Worm (Caenorhabditis elegans) whole organism, early embryonic: ENCODE data around the gene C53C11.1.

Source experiments
- B0310.2 ChIP-seq: sonication (generic microtip); optimal IDR thresholded peaks from 2 replicates; lab custom pipeline; 2016; ENCODE audit warnings: mild to moderate bottlenecking, missing genetic modification characterization, missing compliant biosample characterization
- F13C5.2 ChIP-seq: sonication (generic microtip); optimal IDR thresholded peaks from 2 replicates; lab custom pipeline; 2017; ENCODE audit warnings: mild to moderate bottlenecking, missing genetic modification characterization, inconsistent platforms, missing compliant biosample characterization
- aly-1 ChIP-seq: sonication (generic microtip); optimal IDR thresholded peaks from 2 replicates; lab custom pipeline; 2016; ENCODE audit warnings: missing genetic modification characterization, missing compliant biosample characterization
- ama-1 ChIP-seq: fragments of 150-350 bp; optimal IDR thresholded peaks from 2 replicates; lab custom pipeline; 2014
- ceh-13 ChIP-seq: fragments of 200-800 bp; sonication (Bioruptor generic); optimal IDR thresholded peaks from 2 replicates; lab custom pipeline; 2018; ENCODE audit warnings: mild to moderate bottlenecking, missing genetic modification characterization, missing compliant biosample characterization
- ceh-36 ChIP-seq: sonication (generic microtip); optimal IDR thresholded peaks from 2 replicates; lab custom pipeline; 2016; ENCODE audit warnings: missing genetic modification characterization, inconsistent platforms, missing compliant biosample characterization
- ets-7 ChIP-seq: sonication (generic microtip); optimal IDR thresholded peaks from 2 replicates; lab custom pipeline; 2016; ENCODE audit warnings: missing genotype, missing genetic modification characterization, missing compliant biosample characterization
- flt-1 ChIP-seq: fragments of 200-800 bp; sonication (Bioruptor generic); IDR thresholded peaks from 2 replicates; pipeline ENCODE4 v1.3.6; 2022; ENCODE audit warnings: missing genetic modification characterization, missing compliant biosample characterization
- hmbx-1 ChIP-seq: sonication (generic microtip); optimal IDR thresholded peaks from 2 replicates; lab custom pipeline; 2016; ENCODE audit warnings: mild to moderate bottlenecking, missing genetic modification characterization, missing compliant biosample characterization
- hmg-4 ChIP-seq: fragments of 200-800 bp; sonication (Bioruptor generic); optimal IDR thresholded peaks from 2 replicates; lab custom pipeline; 2018; ENCODE audit warnings: mild to moderate bottlenecking, missing genetic modification characterization, missing compliant biosample characterization
- hnd-1 ChIP-seq: sonication (generic microtip); optimal IDR thresholded peaks from 2 replicates; lab custom pipeline; 2016; ENCODE audit warnings: missing genetic modification characterization, missing compliant biosample characterization
- pes-1 ChIP-seq: fragments of 200-800 bp; sonication (Bioruptor generic); IDR thresholded peaks from 2 replicates; pipeline ENCODE4 v1.3.6; 2022; ENCODE audit warnings: missing genetic modification reagents, missing genetic modification characterization, missing compliant biosample characterization
- scrt-1 ChIP-seq: fragments of 200-800 bp; sonication (Bioruptor generic); IDR thresholded peaks from 2 replicates; pipeline ENCODE4 v1.3.6; 2022; ENCODE audit warnings: missing genetic modification characterization, missing compliant biosample characterization
- sea-1 ChIP-seq: fragments of 200-800 bp; sonication (Bioruptor generic); conservative IDR thresholded peaks from 2 replicates; pipeline ENCODE4 v1.3.6; 2022; ENCODE audit warnings: missing genetic modification characterization, missing compliant biosample characterization
- tbx-11 ChIP-seq: fragments of 200-800 bp; sonication (Bioruptor generic); IDR thresholded peaks from 2 replicates; pipeline ENCODE4 v1.3.6; 2022; ENCODE audit warnings: missing genetic modification characterization, missing compliant biosample characterization
- tbx-37 ChIP-seq: fragments of 200-800 bp; sonication (Bioruptor generic); conservative IDR thresholded peaks from 2 replicates; pipeline ENCODE4 v1.3.6; 2022; ENCODE audit warnings: missing genetic modification reagents, missing genetic modification characterization, missing compliant biosample characterization
- tra-4 ChIP-seq: sonication (generic microtip); optimal IDR thresholded peaks from 2 replicates; lab custom pipeline; 2017; ENCODE audit warnings: missing genetic modification characterization, missing compliant biosample characterization

Gene C53C11.1

ce11 chrX:17330574-17330973, 10.0 kb upstream of the C53C11.1 start:
- no peak for TF ChIP-seq hnd-1 (tag; lab: Kevin White, UChicago)
- no peak for TF ChIP-seq hmbx-1
- TF ChIP-seq tbx-37 (GFP tag; lab: Robert Waterston, UW), result no peak
- no peak for TF ChIP-seq B0310.2 (tag; lab: Kevin White, UChicago)
- no peak for TF ChIP-seq tra-4 (tag; lab: Kevin White, UChicago)
- no peak for TF ChIP-seq F13C5.2 (tag; lab: Kevin White, UChicago)
- TF ChIP-seq hmg-4, result no peak
- TF ChIP-seq ama-1 (lab: Kevin White, UChicago), result no peak

- TF ChIP-seq ets-7 (tag; lab: Kevin White, UChicago), result no peak
- no peak for TF ChIP-seq B0310.2 (tag; lab: Kevin White, UChicago)
- no peak for TF ChIP-seq aly-1
- TF ChIP-seq hmg-4, result no peak
- TF ChIP-seq ceh-36 (tag; lab: Kevin White, UChicago), result no peak
- TF ChIP-seq scrt-1 (GFP tag; lab: Robert Waterston, UW), result no peak
- no peak for TF ChIP-seq sea-1 (GFP tag; lab: Robert Waterston, UW)
Observed at ce11 chrX:17333752-17334151, 6.8 kb upstream of the C53C11.1 start, which contains the start of gene C53C11.5. TSS of gene C53C11.5 (plus strand) at chrX:17334052.

- TF ChIP-seq tra-4 (tag; lab: Kevin White, UChicago) (no peak), tbx-37 (GFP tag; lab: Robert Waterston, UW) (no peak), ceh-36 (tag; lab: Kevin White, UChicago) (no peak), hmg-4 (no peak), hnd-1 (tag; lab: Kevin White, UChicago) (no peak), aly-1 (no peak), sea-1 (GFP tag; lab: Robert Waterston, UW) (no peak), tbx-11 (GFP tag; lab: Robert Waterston, UW) (no peak), scrt-1 (GFP tag; lab: Robert Waterston, UW) (no peak)
Observed at ce11 chrX:17336354-17336753, 4.2 kb upstream of the C53C11.1 start, which contains the start of gene C53C11.2. TSS of gene C53C11.2 (plus strand) at chrX:17336637.

ce11 chrX:17338944-17339343, 1.6 kb upstream of the C53C11.1 start:
- TF ChIP-seq F13C5.2 (tag; lab: Kevin White, UChicago) (no peak), hnd-1 (tag; lab: Kevin White, UChicago) (no peak), ama-1 (lab: Kevin White, UChicago) (no peak), pes-1 (GFP tag; lab: Robert Waterston, UW) (no peak), sea-1 (GFP tag; lab: Robert Waterston, UW) (no peak), B0310.2 (tag; lab: Kevin White, UChicago) (no peak), ceh-36 (tag; lab: Kevin White, UChicago) (no peak), hmg-4 (no peak), aly-1 (no peak), tra-4 (tag; lab: Kevin White, UChicago) (no peak), hmbx-1 (no peak), ceh-13 (GFP tag; lab: Kevin White, UChicago) (no peak), scrt-1 (GFP tag; lab: Robert Waterston, UW) (no peak)

- TF ChIP-seq pes-1 (GFP tag; lab: Robert Waterston, UW) (no peak), ceh-36 (tag; lab: Kevin White, UChicago) (no peak)
Observed at ce11 chrX:17349411-17349810, 8.8 kb downstream of the C53C11.1 start.

- no peak for TF ChIP-seq scrt-1 (GFP tag; lab: Robert Waterston, UW)
- TF ChIP-seq sea-1 (GFP tag; lab: Robert Waterston, UW), result no peak
- TF ChIP-seq flt-1 (GFP tag; lab: Robert Waterston, UW), result no peak
- no peak for TF ChIP-seq aly-1
- no peak for TF ChIP-seq tra-4 (tag; lab: Kevin White, UChicago)
- no peak for TF ChIP-seq hmbx-1
- TF ChIP-seq pes-1 (GFP tag; lab: Robert Waterston, UW), result no peak
- TF ChIP-seq B0310.2 (tag; lab: Kevin White, UChicago), result no peak
- TF ChIP-seq ceh-13 (GFP tag; lab: Kevin White, UChicago), result no peak
- no peak for TF ChIP-seq ceh-36 (tag; lab: Kevin White, UChicago)
- TF ChIP-seq ets-7 (tag; lab: Kevin White, UChicago), result no peak
- TF ChIP-seq hmg-4, result no peak
- no peak for TF ChIP-seq ama-1 (lab: Kevin White, UChicago)
- TF ChIP-seq hnd-1 (tag; lab: Kevin White, UChicago), result no peak
Observed at ce11 chrX:17352098-17352497, 11.5 kb downstream of the C53C11.1 start.

ce11 chrX:17355462-17355861, 14.9 kb downstream of the C53C11.1 start:
- TF ChIP-seq ama-1 (lab: Kevin White, UChicago) (no peak), scrt-1 (GFP tag; lab: Robert Waterston, UW) (no peak), ceh-13 (GFP tag; lab: Kevin White, UChicago) (no peak), flt-1 (GFP tag; lab: Robert Waterston, UW) (no peak), hmbx-1 (no peak), F13C5.2 (tag; lab: Kevin White, UChicago) (no peak), tbx-37 (GFP tag; lab: Robert Waterston, UW) (no peak)

ce11 chrX:17356748-17357147, 16.2 kb downstream of the C53C11.1 start:
- no peak for TF ChIP-seq aly-1
- TF ChIP-seq B0310.2 (tag; lab: Kevin White, UChicago), result no peak
- TF ChIP-seq sea-1 (GFP tag; lab: Robert Waterston, UW), result no peak
- TF ChIP-seq hmg-4, result no peak
- no peak for TF ChIP-seq hnd-1 (tag; lab: Kevin White, UChicago)
- no peak for TF ChIP-seq scrt-1 (GFP tag; lab: Robert Waterston, UW)
- TF ChIP-seq pes-1 (GFP tag; lab: Robert Waterston, UW), result no peak
